Worm (Caenorhabditis elegans) whole organism, L4 larva: ENCODE results near the gene nfm-1.

Source experiments
- F10B5.3 ChIP-seq: sonication (generic microtip); optimal IDR thresholded peaks from 2 replicates; lab custom pipeline; 2016; ENCODE audit warnings: mild to moderate bottlenecking, missing genetic modification characterization, missing compliant biosample characterization
- F37D6.2 ChIP-seq: sonication (generic microtip); optimal IDR thresholded peaks from 2 replicates; lab custom pipeline; 2016; ENCODE audit warnings: mild to moderate bottlenecking, missing genetic modification characterization, missing compliant biosample characterization
- F49E8.2 ChIP-seq: sonication (generic microtip); optimal IDR thresholded peaks from 2 replicates; lab custom pipeline; 2016; ENCODE audit warnings: missing compliant biosample characterization, mild to moderate bottlenecking, missing genetic modification characterization, borderline replicate concordance
- T26A8.4 ChIP-seq: fragments of 200-800 bp; sonication (Bioruptor generic); IDR thresholded peaks from 2 replicates; pipeline ENCODE4 v1.3.6; 2022; ENCODE audit warnings: missing genetic modification characterization, missing compliant biosample characterization
- Y105C5A.15 ChIP-seq: fragments of 200-800 bp; sonication (Bioruptor generic); IDR thresholded peaks from 2 replicates; pipeline ENCODE4 v1.3.6; 2022; ENCODE audit warnings: missing genetic modification characterization, missing compliant biosample characterization
- Y48G9A.11 ChIP-seq: fragments of 200-800 bp; sonication (Bioruptor generic); IDR thresholded peaks from 2 replicates; pipeline ENCODE4 v1.3.6; 2022; ENCODE audit warnings: missing genetic modification reagents, missing genetic modification characterization, missing compliant biosample characterization
- ZK546.5 ChIP-seq, 2 experiments: sonication (generic microtip); optimal IDR thresholded peaks; 2 replicates each; lab custom pipeline; 2017; ENCODE audit warnings: missing biosample characterization in 2 of 2, missing genetic modification characterization in 2 of 2
- aha-1 ChIP-seq: fragments of 150-350 bp; peaks from one replicate; lab custom pipeline; 2014; ENCODE audit warnings: missing biosample characterization, missing genetic modification characterization
- ama-1 ChIP-seq: fragments of 150-350 bp; optimal IDR thresholded peaks from 2 replicates; lab custom pipeline; 2014; ENCODE audit warnings: inconsistent platforms, mixed read lengths
- ceh-32 ChIP-seq: sonication (generic microtip); optimal IDR thresholded peaks from 2 replicates; lab custom pipeline; 2016; ENCODE audit warnings: mild to moderate bottlenecking, missing genetic modification characterization, missing compliant biosample characterization; ENCODE audit not compliant: poor library complexity
- ces-1 ChIP-seq: fragments of 150-350 bp; sonication (generic microtip); optimal IDR thresholded peaks from 4 replicates; lab custom pipeline; 2014; ENCODE audit warnings: missing biosample characterization, missing genetic modification reagents, missing genetic modification characterization
- daf-16 ChIP-seq, 3 experiments: sonication (generic microtip); optimal IDR thresholded peaks; 2 replicates each; lab custom pipeline; 2016 to 2017; ENCODE audit warnings: missing genetic modification characterization in 3 of 3, missing genetic modification reagents in 3 of 3, mild to moderate bottlenecking in 2 of 3, missing compliant biosample characterization in 2 of 3, missing biosample characterization in 1 of 3, moderate library complexity in 1 of 3
- daf-8 ChIP-seq: fragments of 200-800 bp; sonication (Bioruptor generic); IDR thresholded peaks from 2 replicates; pipeline ENCODE4 v1.3.6; 2022; ENCODE audit warnings: missing genetic modification characterization, missing compliant biosample characterization
- dmd-6 ChIP-seq: fragments of 200-800 bp; sonication (Bioruptor generic); IDR thresholded peaks from 2 replicates; pipeline ENCODE4 v1.3.6; 2022; ENCODE audit warnings: missing genetic modification reagents, missing genetic modification characterization, missing compliant biosample characterization
- dpl-1 ChIP-seq: fragments of 150-350 bp; optimal IDR thresholded peaks from 2 replicates; lab custom pipeline; 2014; ENCODE audit warnings: missing biosample characterization, missing genetic modification reagents, missing genetic modification characterization
- duxl-1 ChIP-seq: sonication (generic microtip); optimal IDR thresholded peaks from 2 replicates; lab custom pipeline; 2016; ENCODE audit warnings: mild to moderate bottlenecking, missing genetic modification characterization, moderate library complexity, missing compliant biosample characterization; ENCODE audit not compliant: poor library complexity
- hif-1 ChIP-seq, 2 experiments: sonication (generic microtip); optimal IDR thresholded peaks; 2 replicates each; lab custom pipeline; 2016 to 2017; ENCODE audit warnings: missing compliant biosample characterization in 2 of 2, missing genetic modification characterization in 2 of 2, missing genetic modification reagents in 2 of 2, missing genotype in 2 of 2, mild to moderate bottlenecking in 1 of 2
- hlh-11 ChIP-seq: fragments of 200-800 bp; sonication (Bioruptor generic); optimal IDR thresholded peaks from 2 replicates; lab custom pipeline; 2018; ENCODE audit warnings: mild to moderate bottlenecking, missing genetic modification characterization, missing compliant biosample characterization
- hlh-30 ChIP-seq: sonication (generic microtip); optimal IDR thresholded peaks from 2 replicates; lab custom pipeline; 2017; ENCODE audit warnings: antibody characterized with exemption, mild to moderate bottlenecking, missing genetic modification characterization, missing compliant biosample characterization; ENCODE audit not compliant: insufficient read depth
- hmg-1.1 ChIP-seq: fragments of 200-800 bp; sonication (Bioruptor generic); IDR thresholded peaks from 2 replicates; pipeline ENCODE4 v1.3.6; 2022; ENCODE audit warnings: missing genetic modification reagents, missing genetic modification characterization, missing compliant biosample characterization
- jun-1 ChIP-seq: fragments of 150-350 bp; optimal IDR thresholded peaks from 2 replicates; lab custom pipeline; 2014; ENCODE audit warnings: missing biosample characterization, missing genetic modification reagents, missing genetic modification characterization
- lin-1 ChIP-seq: fragments of 200-800 bp; sonication (Bioruptor generic); IDR thresholded peaks from 2 replicates; pipeline ENCODE4 v1.3.6; 2022; ENCODE audit warnings: missing genetic modification reagents, missing genetic modification characterization, missing compliant biosample characterization
- lin-15B ChIP-seq: fragments of 150-350 bp; sonication (generic microtip); optimal IDR thresholded peaks from 3 replicates; lab custom pipeline; 2014; ENCODE audit warnings: missing biosample characterization, missing genetic modification characterization
- lin-38 ChIP-seq: fragments of 200-800 bp; sonication (Bioruptor generic); IDR thresholded peaks from 2 replicates; pipeline ENCODE4 v1.3.6; 2022; ENCODE audit warnings: missing genetic modification reagents, missing genetic modification characterization, missing compliant biosample characterization
- lir-3 ChIP-seq: sonication (generic microtip); optimal IDR thresholded peaks from 2 replicates; lab custom pipeline; 2016; ENCODE audit warnings: mild to moderate bottlenecking, missing genetic modification characterization, missing compliant biosample characterization
- lsy-2 ChIP-seq, 2 experiments: fragments of 150-350 bp in 1 of 2; sonication (generic microtip) in 1 of 2; optimal IDR thresholded peaks; 2 replicates each; lab custom pipeline; 2014 to 2017; ENCODE audit warnings: missing biosample characterization in 2 of 2, missing genetic modification characterization in 2 of 2
- mep-1 ChIP-seq: fragments of 150-350 bp; sonication (generic microtip); optimal IDR thresholded peaks from 3 replicates; lab custom pipeline; 2014; ENCODE audit warnings: missing biosample characterization, missing genetic modification characterization
- mes-2 ChIP-seq: sonication (generic microtip); optimal IDR thresholded peaks from 2 replicates; lab custom pipeline; 2016; ENCODE audit warnings: missing genotype, mild to moderate bottlenecking, missing genetic modification characterization, missing compliant biosample characterization; ENCODE audit not compliant: poor library complexity, severe bottlenecking
- nhr-102 ChIP-seq: sonication (generic microtip); optimal IDR thresholded peaks from 2 replicates; lab custom pipeline; 2016; ENCODE audit warnings: mild to moderate bottlenecking, missing genetic modification characterization, moderate library complexity, missing compliant biosample characterization
- nhr-11 ChIP-seq: fragments of 150-350 bp; optimal IDR thresholded peaks from 2 replicates; lab custom pipeline; 2014; ENCODE audit warnings: missing biosample characterization, missing genetic modification characterization
- nhr-28 ChIP-seq: fragments of 150-350 bp; optimal IDR thresholded peaks from 2 replicates; lab custom pipeline; 2014; ENCODE audit warnings: missing biosample characterization, missing genetic modification characterization
- nhr-42 ChIP-seq: fragments of 200-800 bp; sonication (Bioruptor generic); IDR thresholded peaks from 2 replicates; pipeline ENCODE4 v1.3.6; 2022; ENCODE audit warnings: missing genetic modification characterization, missing compliant biosample characterization
- nhr-48 ChIP-seq: sonication (generic microtip); optimal IDR thresholded peaks from 2 replicates; lab custom pipeline; 2016; ENCODE audit warnings: mild to moderate bottlenecking, missing genetic modification characterization, missing compliant biosample characterization
- nhr-6 ChIP-seq: fragments of 150-350 bp; optimal IDR thresholded peaks from 2 replicates; lab custom pipeline; 2014; ENCODE audit warnings: missing biosample characterization, missing genetic modification characterization
- php-3 ChIP-seq: fragments of 200-800 bp; sonication (Bioruptor generic); IDR thresholded peaks from 2 replicates; pipeline ENCODE4 v1.3.6; 2022; ENCODE audit warnings: missing genetic modification reagents, missing genetic modification characterization, missing compliant biosample characterization
- pqm-1 ChIP-seq: sonication (generic microtip); optimal IDR thresholded peaks from 2 replicates; lab custom pipeline; 2017; ENCODE audit warnings: missing biosample characterization, missing genetic modification characterization
- rbr-2 ChIP-seq: sonication (generic microtip); optimal IDR thresholded peaks from 2 replicates; lab custom pipeline; 2016; ENCODE audit warnings: missing genotype, missing genetic modification characterization, missing compliant biosample characterization
- snpc-4 ChIP-seq: fragments of 150-350 bp; optimal IDR thresholded peaks from 2 replicates; lab custom pipeline; 2014; ENCODE audit warnings: missing biosample characterization, missing genetic modification characterization
- unc-130 ChIP-seq: sonication (generic microtip); optimal IDR thresholded peaks from 2 replicates; lab custom pipeline; 2016; ENCODE audit warnings: missing genetic modification reagents, missing genetic modification characterization, missing compliant biosample characterization
- unc-39 ChIP-seq: sonication (generic microtip); optimal IDR thresholded peaks from 2 replicates; lab custom pipeline; 2017; ENCODE audit warnings: missing biosample characterization, missing genetic modification characterization
- zag-1 ChIP-seq: fragments of 150-350 bp; optimal IDR thresholded peaks from 2 replicates; lab custom pipeline; 2014; ENCODE audit warnings: missing biosample characterization, missing genetic modification characterization
- zip-11 ChIP-seq: fragments of 200-800 bp; sonication (Bioruptor generic); IDR thresholded peaks from 2 replicates; pipeline ENCODE4 v1.3.6; 2022; ENCODE audit warnings: missing genetic modification characterization, missing compliant biosample characterization
- ztf-11 ChIP-seq: fragments of 150-350 bp; optimal IDR thresholded peaks from 2 replicates; lab custom pipeline; 2014; ENCODE audit warnings: missing biosample characterization, missing genetic modification characterization
- ztf-7 ChIP-seq: fragments of 150-350 bp; optimal IDR thresholded peaks from 2 replicates; lab custom pipeline; 2014; ENCODE audit warnings: missing biosample characterization, missing genetic modification characterization

nfm-1 gene

ce11 chrIII:6194480-6194879 is 35.2 kb downstream of the nfm-1 start, which contains the start of gene ugt-66:
Gene ugt-66 (minus strand): TSS chrIII:6194580.
- TF ChIP-seq unc-39 (tag; lab: Kevin White, UChicago) (no peak), nhr-42 (GFP tag; lab: Robert Waterston, UW) (no peak)
- TF ChIP-seq, all 104 proteins: peak for 0

- TF ChIP-seq F37D6.2 = no peak
- TF ChIP-seq mes-2 = no peak
- TF ChIP-seq daf-8 (GFP tag; lab: Robert Waterston, UW) = no peak
- TF ChIP-seq ZK546.5 (tag; optimal IDR thresholded peaks at IDR 0.05; lab: Kevin White, UChicago) = no peak
- TF ChIP-seq aha-1 = no peak
- 0 out of 2 replicates have a peak, but pooled peaks have one; percentile 29 for TF ChIP-seq Y48G9A.11 (GFP tag; lab: Robert Waterston, UW)
- peak; percentile 70 for TF ChIP-seq F49E8.2 (tag; lab: Kevin White, UChicago)
- TF ChIP-seq hlh-11 (tag; lab: Kevin White, UChicago) = no peak
- TF ChIP-seq lin-1 (GFP tag; lab: Robert Waterston, UW) = no peak
- no peak for TF ChIP-seq zag-1 (tag; lab: Kevin White, UChicago)
- TF ChIP-seq F10B5.3 (tag; lab: Kevin White, UChicago) = no peak
- TF ChIP-seq nhr-48 (tag; lab: Kevin White, UChicago) = no peak
- TF ChIP-seq hlh-30 (tag; lab: Kevin White, UChicago) = no peak
- TF ChIP-seq ama-1 = no peak
- no peak for TF ChIP-seq duxl-1 (tag; lab: Kevin White, UChicago)
- no peak for TF ChIP-seq jun-1
- peak; percentile 51 for TF ChIP-seq lin-38 (GFP tag; lab: Robert Waterston, UW)
- TF ChIP-seq snpc-4 (tag; lab: Kevin White, UChicago) = no peak
- TF ChIP-seq, all 104 proteins: peak for 3
Observed at ce11 chrIII:6195718-6196117, 36.5 kb downstream of the nfm-1 start.

- TF ChIP-seq Y48G9A.11 (GFP tag; lab: Robert Waterston, UW) = peak; percentile 60; the same call in 1 of the 2 replicates
- peak in 1 of 2 experiments; percentile 80 for TF ChIP-seq lsy-2 (tag; optimal IDR thresholded peaks at IDR 0.05; lab: Kevin White, UChicago)
- TF ChIP-seq lir-3 = no peak
- TF ChIP-seq unc-39 (tag; lab: Kevin White, UChicago) = no peak
- TF ChIP-seq ztf-11 (tag; lab: Kevin White, UChicago) = no peak
- peak; percentile 75 for TF ChIP-seq dpl-1
- peak; percentile 10 for TF ChIP-seq F37D6.2
- TF ChIP-seq nhr-102 (tag; lab: Kevin White, UChicago) = peak; percentile 55
- TF ChIP-seq mep-1 = peak; percentile 64
- peak; percentile 48 for TF ChIP-seq nhr-11 (tag; lab: Kevin White, UChicago)
- TF ChIP-seq hif-1 (tag; optimal IDR thresholded peaks at IDR 0.05; lab: Kevin White, UChicago) = peak in 1 of 2 experiments; percentile 28
- peak; percentile 40 for TF ChIP-seq hlh-30 (tag; lab: Kevin White, UChicago)
- TF ChIP-seq T26A8.4 (GFP tag; lab: Robert Waterston, UW) = peak; percentile 70
- no peak for TF ChIP-seq jun-1
- peak in 1 of 2 experiments; percentile 52 for TF ChIP-seq daf-16 (GFP tag; optimal IDR thresholded peaks at IDR 0.05; lab: Kevin White, UChicago)
- peak; percentile 65 for TF ChIP-seq daf-16 (tag; optimal IDR thresholded peaks at IDR 0.05; lab: Kevin White, UChicago)
- no peak for TF ChIP-seq ceh-32 (tag; lab: Kevin White, UChicago)
- TF ChIP-seq pqm-1 (tag; lab: Kevin White, UChicago) = no peak
- peak; percentile 66 for TF ChIP-seq nhr-6 (tag; lab: Kevin White, UChicago)
- peak; percentile 49 for TF ChIP-seq unc-130
- TF ChIP-seq lin-15B (tag; lab: Kevin White, UChicago) = no peak
- peak; percentile 35 for TF ChIP-seq nhr-28 (tag; lab: Kevin White, UChicago)
- no peak for TF ChIP-seq Y105C5A.15
- TF ChIP-seq F49E8.2 (tag; lab: Kevin White, UChicago) = peak; percentile 71
- peak; percentile 41 for TF ChIP-seq ztf-7 (tag; lab: Kevin White, UChicago)
- peak; percentile 64 for TF ChIP-seq mes-2
- peak; percentile 65 for TF ChIP-seq rbr-2
- TF ChIP-seq hmg-1.1 (GFP tag; lab: Robert Waterston, UW) = peak; percentile 53; the same call in 1 of the 2 replicates
- TF ChIP-seq ces-1 (GFP tag; lab: Kevin White, UChicago) = no peak
- TF ChIP-seq nhr-48 (tag; lab: Kevin White, UChicago) = peak; percentile 1
- TF ChIP-seq zip-11 (GFP tag; lab: Robert Waterston, UW) = no peak
- TF ChIP-seq dmd-6 = peak; percentile 31; the same call in 1 of the 2 replicates
- TF ChIP-seq php-3 (GFP tag; lab: Robert Waterston, UW) = no peak
- peak; percentile 77 for TF ChIP-seq lin-38 (GFP tag; lab: Robert Waterston, UW)
Observed at ce11 chrIII:6198378-6199234, 39.4 kb downstream of the nfm-1 start, which contains the start of the genes C23G10.7 and rpn-2. Gene C23G10.7 (minus strand): TSS chrIII:6198414. Gene rpn-2 (plus strand): TSS chrIII:6199184.
